Worm (Caenorhabditis elegans) whole organism, L2 larva: ENCODE data around the gene F21G4.6.

Experiments
- C34F6.9 ChIP-seq: fragments of 150-350 bp; optimal IDR thresholded peaks from 2 replicates; lab custom pipeline; 2014; ENCODE audit warnings: missing biosample characterization, missing genetic modification characterization
- F13H6.1 ChIP-seq: sonication (generic microtip); optimal IDR thresholded peaks from 2 replicates; lab custom pipeline; 2016; ENCODE audit warnings: missing genetic modification characterization, missing compliant biosample characterization
- Y55F3AM.14 ChIP-seq: fragments of 200-800 bp; sonication (Bioruptor generic); optimal IDR thresholded peaks from 2 replicates; lab custom pipeline; 2018; ENCODE audit warnings: mild to moderate bottlenecking, missing genetic modification characterization, missing compliant biosample characterization
- ZK546.5 ChIP-seq: sonication (generic microtip); optimal IDR thresholded peaks from 2 replicates; lab custom pipeline; 2017; ENCODE audit warnings: missing biosample characterization, missing genetic modification characterization
- alr-1 ChIP-seq: fragments of 150-350 bp; optimal IDR thresholded peaks from 2 replicates; lab custom pipeline; 2014; ENCODE audit warnings: missing biosample characterization, missing genetic modification characterization
- ama-1 ChIP-seq: fragments of 150-350 bp; optimal IDR thresholded peaks from 2 replicates; lab custom pipeline; 2018; ENCODE audit warnings: inconsistent platforms
- blmp-1 ChIP-seq: sonication (generic microtip); optimal IDR thresholded peaks from 2 replicates; lab custom pipeline; 2017; ENCODE audit warnings: missing genetic modification characterization, mild to moderate bottlenecking, missing compliant biosample characterization, antibody characterized with exemption, moderate library complexity; ENCODE audit not compliant: insufficient read depth
- ceh-82 ChIP-seq: fragments of 150-350 bp; optimal IDR thresholded peaks from 2 replicates; lab custom pipeline; 2014; ENCODE audit warnings: missing biosample characterization, missing genetic modification characterization
- crh-2 ChIP-seq: sonication (generic microtip); optimal IDR thresholded peaks from 2 replicates; lab custom pipeline; 2017; ENCODE audit warnings: missing biosample characterization, missing genetic modification characterization
- dmd-4 ChIP-seq: sonication (generic microtip); optimal IDR thresholded peaks from 2 replicates; lab custom pipeline; 2017; ENCODE audit warnings: missing biosample characterization, missing genetic modification characterization
- egl-27 ChIP-seq: sonication (generic microtip); optimal IDR thresholded peaks from 3 replicates; lab custom pipeline; 2017; ENCODE audit warnings: missing biosample characterization, missing genetic modification reagents, missing genetic modification characterization
- elt-3 ChIP-seq: sonication (generic microtip); optimal IDR thresholded peaks from 2 replicates; lab custom pipeline; 2017; ENCODE audit warnings: missing biosample characterization, missing genetic modification characterization
- fos-1 ChIP-seq: fragments of 150-350 bp; optimal IDR thresholded peaks from 2 replicates; lab custom pipeline; 2014; ENCODE audit warnings: missing biosample characterization, missing genetic modification characterization
- lin-11 ChIP-seq: fragments of 150-350 bp; sonication (generic microtip); optimal IDR thresholded peaks from 2 replicates; lab custom pipeline; 2014; ENCODE audit warnings: missing biosample characterization, missing genetic modification characterization, inconsistent platforms, mixed read lengths
- lin-13 ChIP-seq: fragments of 150-350 bp; optimal IDR thresholded peaks from 2 replicates; lab custom pipeline; 2014; ENCODE audit warnings: missing biosample characterization, missing genetic modification reagents, missing genetic modification characterization
- lin-39 ChIP-seq: fragments of 150-350 bp; optimal IDR thresholded peaks from 2 replicates; lab custom pipeline; 2014; ENCODE audit warnings: missing biosample characterization, missing genetic modification reagents, missing genetic modification characterization
- lsy-2 ChIP-seq, 2 experiments: fragments of 150-350 bp in 1 of 2; sonication (generic microtip) in 1 of 2; optimal IDR thresholded peaks; 2 replicates each; lab custom pipeline; 2014 to 2017; ENCODE audit warnings: missing biosample characterization in 2 of 2, missing genetic modification characterization in 2 of 2
- mab-5 ChIP-seq: fragments of 150-350 bp; optimal IDR thresholded peaks from 2 replicates; lab custom pipeline; 2014; ENCODE audit warnings: missing biosample characterization, missing genetic modification characterization
- mbf-1 ChIP-seq: sonication (generic microtip); optimal IDR thresholded peaks from 2 replicates; lab custom pipeline; 2017; ENCODE audit warnings: missing biosample characterization, missing genetic modification characterization
- mdl-1 ChIP-seq, 2 experiments: fragments of 150-350 bp in 1 of 2; sonication (generic microtip) in 1 of 2; optimal IDR thresholded peaks; 2 replicates each; lab custom pipeline; 2017; ENCODE audit warnings: missing biosample characterization in 2 of 2, missing genetic modification characterization in 2 of 2
- nhr-10 ChIP-seq: sonication (generic microtip); optimal IDR thresholded peaks from 2 replicates; lab custom pipeline; 2017; ENCODE audit warnings: missing biosample characterization, missing genetic modification characterization
- nhr-11 ChIP-seq: fragments of 150-350 bp; optimal IDR thresholded peaks from 2 replicates; lab custom pipeline; 2014; ENCODE audit warnings: missing biosample characterization, missing genetic modification characterization
- nhr-12 ChIP-seq: fragments of 150-350 bp; optimal IDR thresholded peaks from 2 replicates; lab custom pipeline; 2014; ENCODE audit warnings: missing biosample characterization, missing genetic modification characterization
- nhr-129 ChIP-seq: fragments of 150-350 bp; optimal IDR thresholded peaks from 2 replicates; lab custom pipeline; 2014; ENCODE audit warnings: missing biosample characterization, missing genetic modification characterization
- nhr-21 ChIP-seq: fragments of 150-350 bp; optimal IDR thresholded peaks from 2 replicates; lab custom pipeline; 2014; ENCODE audit warnings: missing biosample characterization, missing genetic modification characterization
- nhr-25 ChIP-seq: fragments of 150-350 bp; sonication (generic microtip); optimal IDR thresholded peaks from 3 replicates; lab custom pipeline; 2014; ENCODE audit warnings: missing biosample characterization, missing genetic modification characterization
- peb-1 ChIP-seq: fragments of 150-350 bp; optimal IDR thresholded peaks from 2 replicates; lab custom pipeline; 2014; ENCODE audit warnings: missing biosample characterization, missing genetic modification characterization
- sem-4 ChIP-seq: fragments of 150-350 bp; optimal IDR thresholded peaks from 2 replicates; lab custom pipeline; 2014; ENCODE audit warnings: missing biosample characterization, missing genetic modification reagents, missing genetic modification characterization
- skn-1 ChIP-seq: sonication (generic microtip); optimal IDR thresholded peaks from 2 replicates; lab custom pipeline; 2017; ENCODE audit warnings: missing biosample characterization, missing genetic modification characterization
- unc-39 ChIP-seq: fragments of 150-350 bp; optimal IDR thresholded peaks from 2 replicates; lab custom pipeline; 2014; ENCODE audit warnings: missing biosample characterization, missing genetic modification characterization
- unc-55 ChIP-seq: fragments of 150-350 bp; sonication (generic microtip); optimal IDR thresholded peaks from 3 replicates; lab custom pipeline; 2014; ENCODE audit warnings: missing biosample characterization, missing genetic modification reagents, missing genetic modification characterization
- zag-1 ChIP-seq: fragments of 150-350 bp; optimal IDR thresholded peaks from 2 replicates; lab custom pipeline; 2014; ENCODE audit warnings: missing biosample characterization, missing genetic modification characterization
- ztf-1 ChIP-seq: fragments of 200-800 bp; sonication (Bioruptor generic); conservative IDR thresholded peaks from 2 replicates; pipeline ENCODE4 v1.3.6; 2022; ENCODE audit warnings: missing genetic modification characterization, missing compliant biosample characterization
- ztf-11 ChIP-seq: sonication (generic microtip); optimal IDR thresholded peaks from 2 replicates; lab custom pipeline; 2017; ENCODE audit warnings: missing biosample characterization, missing genetic modification characterization

Gene F21G4.6

DNA sequence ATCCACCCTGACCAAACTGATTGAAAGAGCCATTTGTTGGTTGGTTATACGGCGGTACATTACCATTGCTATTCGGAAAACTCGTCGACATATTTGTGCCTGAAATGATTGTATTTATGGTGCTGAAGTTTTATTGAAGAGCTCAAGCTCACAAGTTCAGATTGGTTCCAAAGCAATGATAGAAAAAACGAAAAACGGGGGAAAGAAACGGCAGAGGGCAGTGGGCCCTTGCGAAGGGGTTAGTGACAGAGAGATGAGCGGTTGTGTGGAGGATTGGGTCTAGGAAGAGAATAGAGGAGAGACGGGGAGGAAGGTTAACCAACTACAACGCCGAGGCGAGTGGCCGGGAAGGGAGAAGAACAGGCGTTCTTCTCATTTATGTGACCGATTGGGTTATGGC, 14.1 kb upstream of the F21G4.6 start, which contains the start of gene nra-3:
Gene nra-3, minus strand, starts transcription at position 101 of the 400 bp plus-strand sequence.
- TF ChIP-seq nhr-10 (tag; lab: Kevin White, UChicago): no peak
- TF ChIP-seq F13H6.1: peak; percentile 17

- TF ChIP-seq nhr-21 (peak; percentile 29), C34F6.9 (tag; lab: Kevin White, UChicago) (peak; percentile 30), nhr-10 (tag; lab: Kevin White, UChicago) (no peak)
- TF ChIP-seq, all 48 proteins: peak for 2
These were observed 10.7 kb upstream of the F21G4.6 start for ce11 chrX:9927993-9928392.

- TF ChIP-seq sem-4 (tag; lab: Kevin White, UChicago) (no peak), fos-1 (tag; lab: Kevin White, UChicago) (peak; percentile 69)
- TF ChIP-seq, all 48 proteins: peak for 1
These were observed 7.7 kb upstream of the F21G4.6 start, which contains the start of gene ugt-23 for ce11 chrX:9924962-9925361. TSS of gene ugt-23 (minus strand) at chrX:9925173.

DNA sequence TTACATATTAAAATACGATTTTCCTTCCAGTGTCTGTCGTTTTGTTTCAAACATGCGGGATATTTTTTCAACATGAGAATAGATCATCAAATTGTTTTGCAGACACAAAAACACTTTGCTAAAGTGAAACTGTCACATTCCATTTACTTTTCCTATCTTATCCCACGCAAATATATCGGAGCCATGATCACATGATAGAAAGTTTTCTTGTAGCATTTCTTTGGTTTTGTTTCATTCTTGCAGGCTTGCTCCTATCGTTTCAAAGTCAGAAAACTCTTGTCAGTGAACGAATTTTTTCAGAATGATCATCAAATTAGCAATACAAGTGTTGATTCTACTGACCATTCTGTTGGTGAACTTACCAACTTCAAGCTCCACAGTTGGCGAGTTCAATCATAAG, 4.0 kb upstream of the F21G4.6 start, which contains the start of gene C17G1.2:
Gene C17G1.2, plus strand, starts transcription at position 301 of the 400 bp plus-strand sequence.
- no peak for TF ChIP-seq C34F6.9 (tag; lab: Kevin White, UChicago)
- no peak for TF ChIP-seq nhr-129
- no peak for TF ChIP-seq mbf-1
- TF ChIP-seq alr-1 (tag; lab: Kevin White, UChicago): no peak
- TF ChIP-seq mab-5 (tag; lab: Kevin White, UChicago): no peak
- no peak for TF ChIP-seq nhr-11 (tag; lab: Kevin White, UChicago)
- TF ChIP-seq lin-13 (GFP tag; lab: Kevin White, UChicago): no peak
- TF ChIP-seq peb-1 (tag; lab: Kevin White, UChicago): no peak

DNA sequence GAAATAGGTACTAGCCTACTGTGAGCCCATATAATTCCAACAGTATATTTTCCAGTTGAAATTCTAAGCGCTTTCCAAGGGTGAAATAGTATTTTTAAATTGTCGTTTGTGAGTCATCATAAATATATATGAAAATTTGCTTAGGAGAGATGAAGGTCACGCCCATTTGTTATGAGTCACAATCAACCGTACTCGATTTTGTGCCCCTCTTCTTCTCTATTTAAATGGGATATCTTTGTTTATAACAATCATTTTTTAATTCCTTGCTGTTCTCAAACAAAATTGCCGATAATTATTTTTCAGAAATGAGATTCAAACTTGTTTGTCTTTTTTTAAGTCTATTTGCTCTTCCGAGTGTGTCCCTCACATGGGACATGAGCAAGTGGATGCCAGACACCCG, 1.7 kb upstream of the F21G4.6 start, which contains the start of gene folr-1:
Gene folr-1, plus strand, starts transcription at position 301 of the 400 bp plus-strand sequence.
- TF ChIP-seq elt-3 (no peak), crh-2 (no peak), ztf-11 (tag; lab: Kevin White, UChicago) (no peak), mbf-1 (no peak), lin-13 (GFP tag; lab: Kevin White, UChicago) (no peak), lin-39 (no peak), Y55F3AM.14 (GFP tag; lab: Kevin White, UChicago) (no peak), skn-1 (tag; lab: Kevin White, UChicago) (no peak), ama-1 (lab: Kevin White, UChicago) (no peak), lsy-2 (tag; optimal IDR thresholded peaks at IDR 0.05; lab: Kevin White, UChicago) (no peak), ztf-1 (GFP tag; lab: Robert Waterston, UW) (no peak), mab-5 (tag; lab: Kevin White, UChicago) (no peak), nhr-25 (tag; lab: Kevin White, UChicago) (no peak), egl-27 (no peak), unc-39 (no peak), lin-11 (tag; lab: Kevin White, UChicago) (no peak), peb-1 (tag; lab: Kevin White, UChicago) (no peak), fos-1 (tag; lab: Kevin White, UChicago) (no peak), dmd-4 (no peak), ceh-82 (tag; lab: Kevin White, UChicago) (no peak)

DNA sequence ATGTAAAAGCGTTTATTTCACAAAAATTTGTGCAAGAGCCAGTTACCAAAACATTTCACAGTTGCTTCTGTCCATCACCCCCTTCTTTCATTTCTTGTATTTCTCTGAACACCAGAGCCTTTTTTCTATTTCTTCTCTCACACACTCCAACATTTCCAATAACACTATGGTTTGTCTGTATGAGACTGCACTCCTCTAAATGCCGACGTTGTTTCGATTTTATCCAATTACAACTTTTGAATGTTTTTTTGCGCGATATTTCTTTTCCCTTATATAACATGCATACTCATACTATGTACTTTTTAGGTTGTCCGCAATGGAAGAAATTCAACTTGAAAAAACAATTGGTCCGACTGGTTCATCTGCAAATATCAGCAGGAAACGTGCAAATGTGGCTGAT, 11.4 kb downstream of the F21G4.6 start, which contains the start of gene F21G4.5:
Gene F21G4.5, plus strand, starts transcription at position 301 of the 400 bp plus-strand sequence.
- TF ChIP-seq crh-2: no peak
- no peak for TF ChIP-seq mdl-1 (tag; optimal IDR thresholded peaks at IDR 0.05; lab: Kevin White, UChicago)
- no peak for TF ChIP-seq blmp-1 (tag; lab: Kevin White, UChicago)
- TF ChIP-seq C34F6.9 (tag; lab: Kevin White, UChicago): no peak
- TF ChIP-seq dmd-4: no peak
- no peak for TF ChIP-seq ztf-1 (GFP tag; lab: Robert Waterston, UW)
- no peak for TF ChIP-seq nhr-12 (tag; lab: Kevin White, UChicago)
- no peak for TF ChIP-seq sem-4 (tag; lab: Kevin White, UChicago)
- TF ChIP-seq ZK546.5 (tag; lab: Kevin White, UChicago): no peak
- no peak for TF ChIP-seq zag-1 (tag; lab: Kevin White, UChicago)
- no peak for TF ChIP-seq unc-55 (GFP tag; lab: Kevin White, UChicago)
- no peak for TF ChIP-seq nhr-129
- TF ChIP-seq elt-3: no peak
- TF ChIP-seq, all 48 proteins: peak for 0
